Worm (Caenorhabditis elegans) whole organism, mixed stage, embryonic: ENCODE results near the gene srw-99.
"Not testable (repeated sequence)": the region's sequence is repeated elsewhere in the genome, so short reads cannot be mapped to it uniquely, and the experiment has no call there.

ENCODE experiments used
- lin-13 ChIP-seq: fragments of 150-350 bp; optimal IDR thresholded peaks from 2 replicates; lab custom pipeline; 2014; ENCODE audit warnings: missing biosample characterization, missing genetic modification characterization
- nhr-237 ChIP-seq: fragments of 150-350 bp; optimal IDR thresholded peaks from 2 replicates; lab custom pipeline; 2014; ENCODE audit warnings: missing biosample characterization, missing genetic modification characterization
- unc-62 ChIP-seq: fragments of 150-350 bp; optimal IDR thresholded peaks from 2 replicates; lab custom pipeline; 2014; ENCODE audit warnings: missing biosample characterization, missing genetic modification reagents, missing genetic modification characterization

DNA sequence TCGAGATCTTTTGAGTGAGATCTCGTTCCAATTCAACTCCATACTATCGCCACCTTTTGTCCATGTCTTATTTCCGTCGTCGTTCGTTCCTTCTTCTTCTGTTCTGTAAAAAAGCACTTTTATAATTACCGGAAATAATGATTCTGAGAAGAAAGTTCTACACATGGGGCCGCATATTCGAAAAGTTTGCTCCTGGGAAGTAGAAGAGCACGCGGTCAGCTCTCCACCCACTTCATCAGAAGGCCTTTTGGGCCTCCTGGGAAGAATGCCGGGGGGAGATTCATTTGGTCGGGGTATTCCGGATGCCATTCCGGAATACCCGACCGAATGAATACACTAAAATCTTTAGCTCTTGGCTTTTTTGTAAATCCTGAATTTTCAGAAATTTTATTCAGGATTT lies 16.0 kb upstream of the srw-99 start, which contains the start of gene Y46H3C.5:
- TF ChIP-seq lin-13 (tag; lab: Kevin White, UChicago); nhr-237 (tag; lab: Kevin White, UChicago); unc-62: not testable (repeated sequence)
